Fruit fly (Drosophila melanogaster): ENCODE measurements around the gene CG10514.

Gene CG10514

DNA sequence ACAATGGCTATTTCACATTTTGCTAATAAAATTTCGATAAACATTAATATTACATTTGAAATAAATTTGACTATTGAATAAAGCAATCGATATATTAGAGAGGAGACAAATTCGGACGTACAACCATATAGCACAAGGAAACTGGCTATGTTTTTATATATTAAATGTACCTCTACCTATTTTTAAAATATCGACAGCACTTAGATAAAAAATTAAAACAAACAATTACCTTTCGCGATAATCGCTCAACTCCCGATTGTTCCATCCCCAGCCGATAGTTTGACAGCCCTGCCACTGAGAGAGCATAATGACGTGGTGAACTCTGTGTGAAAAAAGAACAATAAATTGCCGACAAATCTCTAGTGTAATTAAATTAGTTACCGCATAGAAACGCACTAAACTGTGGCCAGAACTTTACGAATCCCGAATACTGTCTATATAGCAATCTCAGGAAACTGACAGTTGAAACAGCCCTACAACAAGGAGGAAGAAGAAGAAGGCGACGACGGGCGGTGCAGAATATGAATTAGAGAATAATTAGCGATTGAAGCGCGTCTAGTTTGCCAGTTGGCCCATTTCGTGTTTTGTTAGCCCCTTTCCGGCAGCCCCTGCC is 20.9 kb downstream of the CG10514 start, which contains the start of gene CG11857:
Gene CG11857 (plus strand): TSS at position 271 of the 613 bp plus-strand sequence.
- TF ChIP-seq Mnt (GFP tag; optimal IDR thresholded peaks at IDR 0.05) (peak; percentile 92), kay (GFP tag; ENCODE audit: borderline replicate concordance) (no peak), Clk (GFP tag; optimal IDR thresholded peaks at IDR 0.05) (peak; percentile 98), CG12768 (GFP tag; optimal IDR thresholded peaks at IDR 0.05) (peak; percentile 98), CG7045 (GFP tag; optimal IDR thresholded peaks at IDR 0.05) (peak; percentile 97), CG11617 (GFP tag; optimal IDR thresholded peaks at IDR 0.05) (peak; percentile 97), pad (GFP tag; optimal IDR thresholded peaks at IDR 0.05) (peak; percentile 89), ovo (GFP tag; optimal IDR thresholded peaks at IDR 0.05) (peak; percentile 94), bab1 (GFP tag; optimal IDR thresholded peaks at IDR 0.05) (peak; percentile 98), Hr96 (GFP tag; optimal IDR thresholded peaks at IDR 0.05) (peak; percentile 98), CG5204 (GFP tag; optimal IDR thresholded peaks at IDR 0.05) (no peak), cnc (optimal IDR thresholded peaks at IDR 0.05) (no peak), Crg-1 (GFP tag; optimal IDR thresholded peaks at IDR 0.05) (peak; percentile 98), cic (GFP tag; optimal IDR thresholded peaks at IDR 0.05) (peak; percentile 84), toe (GFP tag; optimal IDR thresholded peaks at IDR 0.05) (peak; percentile 99), CG14711 (tag; optimal IDR thresholded peaks at IDR 0.05) (peak; percentile 94), tj (GFP tag; optimal IDR thresholded peaks at IDR 0.05) (peak; percentile 87), CG33017 (tag; optimal IDR thresholded peaks at IDR 0.05) (peak; percentile 95), CG7101 (tag; optimal IDR thresholded peaks at IDR 0.05) (peak; percentile 98), CG1620 (GFP tag; optimal IDR thresholded peaks at IDR 0.05) (peak; percentile 99)

- TF ChIP-seq cic (GFP tag; optimal IDR thresholded peaks at IDR 0.05) (no peak), toe (GFP tag; optimal IDR thresholded peaks at IDR 0.05) (no peak), CG7101 (tag; optimal IDR thresholded peaks at IDR 0.05) (peak; percentile 28), CG14711 (tag; optimal IDR thresholded peaks at IDR 0.05) (no peak), cnc (optimal IDR thresholded peaks at IDR 0.05) (peak; percentile 20 to 70), CG5204 (GFP tag; optimal IDR thresholded peaks at IDR 0.05) (no peak), ovo (GFP tag; optimal IDR thresholded peaks at IDR 0.05) (peak; percentile 4), CG33017 (tag; optimal IDR thresholded peaks at IDR 0.05) (no peak), tj (GFP tag; optimal IDR thresholded peaks at IDR 0.05) (peak; percentile 98), Clk (GFP tag; optimal IDR thresholded peaks at IDR 0.05) (no peak), CG12768 (GFP tag; optimal IDR thresholded peaks at IDR 0.05) (no peak), Crg-1 (GFP tag; optimal IDR thresholded peaks at IDR 0.05) (no peak), Hr96 (GFP tag; optimal IDR thresholded peaks at IDR 0.05) (no peak), bab1 (GFP tag; optimal IDR thresholded peaks at IDR 0.05) (peak; percentile 43), pad (GFP tag; optimal IDR thresholded peaks at IDR 0.05) (no peak), CG1620 (GFP tag; optimal IDR thresholded peaks at IDR 0.05) (peak; percentile 40), CG7045 (GFP tag; optimal IDR thresholded peaks at IDR 0.05) (no peak), CG11617 (GFP tag; optimal IDR thresholded peaks at IDR 0.05) (peak; percentile 30), kay (GFP tag; ENCODE audit: borderline replicate concordance) (no peak), Mnt (GFP tag; optimal IDR thresholded peaks at IDR 0.05) (peak; percentile 49)
Measured at dm6 chr3R:25249145-25250141, 30.2 kb downstream of the CG10514 start, which contains the start of gene Nup358. TSS of gene Nup358 (plus strand) at chr3R:25249348.

DNA sequence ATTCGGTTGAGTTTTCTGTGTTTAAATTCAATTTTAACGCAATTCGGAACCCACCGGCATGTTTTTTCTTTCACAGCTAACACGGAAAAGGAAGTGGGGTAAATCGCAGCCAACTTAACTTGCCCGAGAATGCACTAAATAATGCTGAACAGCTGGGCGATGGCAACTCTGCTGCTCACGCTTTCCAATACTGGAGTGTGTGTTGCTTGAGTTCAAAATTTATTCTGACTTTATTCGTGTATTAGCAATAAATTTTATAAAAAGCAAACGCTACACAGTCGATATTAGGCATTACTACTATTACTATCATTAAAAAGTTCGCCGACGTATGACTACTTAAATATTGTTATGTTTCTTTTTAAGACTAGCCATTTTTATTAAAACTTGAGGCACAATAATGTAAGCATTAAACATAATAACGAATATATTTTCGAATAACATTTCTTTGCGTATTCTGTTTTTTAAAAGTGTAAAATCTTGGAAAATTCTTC is 32.2 kb downstream of the CG10514 start, which contains the start of the genes RpS27 and Nup37:
Gene RpS27 (minus strand): TSS at position 136 of the 491 bp plus-strand sequence.
Gene Nup37 (plus strand): TSS at position 280 of the 491 bp plus-strand sequence.
- TF ChIP-seq CG5204 (GFP tag; optimal IDR thresholded peaks at IDR 0.05): peak; percentile 97
- TF ChIP-seq CG1620 (GFP tag; optimal IDR thresholded peaks at IDR 0.05): peak; percentile 100
- peak; percentile 97 for TF ChIP-seq CG14711 (tag; optimal IDR thresholded peaks at IDR 0.05)
- TF ChIP-seq CG33017 (tag; optimal IDR thresholded peaks at IDR 0.05): peak; percentile 94
- TF ChIP-seq ovo (GFP tag; optimal IDR thresholded peaks at IDR 0.05): peak; percentile 100
- TF ChIP-seq Hr96 (GFP tag; optimal IDR thresholded peaks at IDR 0.05): peak; percentile 99
- peak; percentile 93 for TF ChIP-seq cic (GFP tag; optimal IDR thresholded peaks at IDR 0.05)
- TF ChIP-seq toe (GFP tag; optimal IDR thresholded peaks at IDR 0.05): peak; percentile 98
- peak; percentile 98 for TF ChIP-seq CG7045 (GFP tag; optimal IDR thresholded peaks at IDR 0.05)
- TF ChIP-seq CG12768 (GFP tag; optimal IDR thresholded peaks at IDR 0.05): peak; percentile 98
- TF ChIP-seq Clk (GFP tag; optimal IDR thresholded peaks at IDR 0.05): peak; percentile 95
- TF ChIP-seq CG11617 (GFP tag; optimal IDR thresholded peaks at IDR 0.05): peak; percentile 99
- TF ChIP-seq Crg-1 (GFP tag; optimal IDR thresholded peaks at IDR 0.05): peak; percentile 100
- no peak for TF ChIP-seq cnc (optimal IDR thresholded peaks at IDR 0.05)
- TF ChIP-seq CG7101 (tag; optimal IDR thresholded peaks at IDR 0.05): peak; percentile 99
- TF ChIP-seq kay (GFP tag; ENCODE audit: borderline replicate concordance): peak; percentile 86
- peak; percentile 95 for TF ChIP-seq pad (GFP tag; optimal IDR thresholded peaks at IDR 0.05)
- peak; percentile 98 for TF ChIP-seq Mnt (GFP tag; optimal IDR thresholded peaks at IDR 0.05)
- TF ChIP-seq tj (GFP tag; optimal IDR thresholded peaks at IDR 0.05): peak; percentile 85
- peak; percentile 96 for TF ChIP-seq bab1 (GFP tag; optimal IDR thresholded peaks at IDR 0.05)

DNA sequence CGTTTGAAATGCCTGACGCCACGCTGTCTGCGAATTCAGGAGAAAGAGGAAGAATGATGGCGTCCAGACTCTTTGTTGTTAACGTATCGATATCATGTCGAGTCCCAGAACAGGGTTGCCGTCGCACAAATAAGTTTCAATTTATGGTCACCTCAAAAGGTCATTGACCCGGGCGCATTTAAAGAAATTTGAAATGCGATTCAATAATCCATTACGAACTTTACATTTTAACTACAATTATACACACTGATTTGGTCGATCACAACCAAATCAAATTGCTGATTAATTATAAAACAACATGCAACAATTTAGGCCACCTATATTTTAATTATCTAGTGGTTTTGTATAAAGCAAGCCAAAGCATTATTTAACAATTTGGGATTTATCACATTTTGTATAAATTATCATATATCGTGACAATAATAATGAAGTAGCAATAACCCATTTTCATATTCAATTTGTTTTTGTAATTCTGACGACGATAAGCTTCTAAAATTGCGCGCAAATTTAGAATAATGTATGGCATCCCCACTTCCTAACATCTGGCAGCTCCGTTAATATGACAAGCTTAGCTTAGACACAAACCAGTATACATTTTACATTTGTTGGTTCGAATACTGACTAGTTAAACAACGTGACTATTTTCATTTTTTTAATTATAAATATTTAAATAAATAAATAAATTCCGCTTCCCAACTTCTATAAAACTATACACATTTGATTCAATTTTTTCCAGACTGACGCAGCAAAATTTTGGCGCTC is 34.4 kb downstream of the CG10514 start, which contains the start of gene bam:
Gene bam (minus strand): TSS at position 58 of the 762 bp plus-strand sequence.
- TF ChIP-seq CG5204 (GFP tag; optimal IDR thresholded peaks at IDR 0.05) (no peak), Crg-1 (GFP tag; optimal IDR thresholded peaks at IDR 0.05) (peak; percentile 53), CG11617 (GFP tag; optimal IDR thresholded peaks at IDR 0.05) (no peak), CG14711 (tag; optimal IDR thresholded peaks at IDR 0.05) (peak; percentile 67), bab1 (GFP tag; optimal IDR thresholded peaks at IDR 0.05) (peak; percentile 44), Clk (GFP tag; optimal IDR thresholded peaks at IDR 0.05) (no peak), kay (GFP tag; ENCODE audit: borderline replicate concordance) (peak; percentile 71), pad (GFP tag; optimal IDR thresholded peaks at IDR 0.05) (no peak), Hr96 (GFP tag; optimal IDR thresholded peaks at IDR 0.05) (no peak), cnc (optimal IDR thresholded peaks at IDR 0.05) (no peak), CG33017 (tag; optimal IDR thresholded peaks at IDR 0.05) (no peak), toe (GFP tag; optimal IDR thresholded peaks at IDR 0.05) (no peak), Mnt (GFP tag; optimal IDR thresholded peaks at IDR 0.05) (peak; percentile 44), ovo (GFP tag; optimal IDR thresholded peaks at IDR 0.05) (no peak), CG7045 (GFP tag; optimal IDR thresholded peaks at IDR 0.05) (no peak), CG1620 (GFP tag; optimal IDR thresholded peaks at IDR 0.05) (no peak), cic (GFP tag; optimal IDR thresholded peaks at IDR 0.05) (no peak), tj (GFP tag; optimal IDR thresholded peaks at IDR 0.05) (no peak), CG12768 (GFP tag; optimal IDR thresholded peaks at IDR 0.05) (no peak), CG7101 (tag; optimal IDR thresholded peaks at IDR 0.05) (no peak)
